Worm (Caenorhabditis elegans) whole organism, mixed stage, embryonic: ENCODE results near the gene srh-180.
A peak's percentile ranks its signal among the peaks of the same experiment; 100 is the strongest.

Experiments used
- M03D4.4 ChIP-seq: sonication (generic microtip); optimal IDR thresholded peaks from 2 replicates; lab custom pipeline; 2017; ENCODE audit warnings: mild to moderate bottlenecking, missing genetic modification characterization, missing compliant biosample characterization
- bed-3 ChIP-seq: fragments of 200-800 bp; sonication (Bioruptor generic); optimal IDR thresholded peaks from 3 replicates; lab custom pipeline; 2018; ENCODE audit warnings: mild to moderate bottlenecking, missing genetic modification characterization, moderate library complexity, missing compliant biosample characterization
- blmp-1 ChIP-seq: fragments of 150-350 bp; optimal IDR thresholded peaks from 2 replicates; lab custom pipeline; 2014; ENCODE audit warnings: missing biosample characterization, missing genetic modification characterization
- ceh-39 ChIP-seq: fragments of 150-350 bp; optimal IDR thresholded peaks from 2 replicates; lab custom pipeline; 2014; ENCODE audit warnings: missing biosample characterization, missing genetic modification characterization
- ceh-43 ChIP-seq: fragments of 200-800 bp; sonication (Bioruptor generic); optimal IDR thresholded peaks from 2 replicates; lab custom pipeline; 2018; ENCODE audit warnings: mild to moderate bottlenecking, missing genetic modification characterization, moderate library complexity, missing compliant biosample characterization
- ceh-83 ChIP-seq: fragments of 200-800 bp; sonication (Bioruptor generic); optimal IDR thresholded peaks from 2 replicates; lab custom pipeline; 2018; ENCODE audit warnings: mild to moderate bottlenecking, missing genetic modification characterization, missing compliant biosample characterization
- ces-1 ChIP-seq: fragments of 150-350 bp; optimal IDR thresholded peaks from 2 replicates; lab custom pipeline; 2014; ENCODE audit warnings: missing biosample characterization, missing genetic modification reagents, missing genetic modification characterization
- cnd-1 ChIP-seq: fragments of 200-800 bp; sonication (Bioruptor generic); optimal IDR thresholded peaks from 2 replicates; lab custom pipeline; 2018; ENCODE audit warnings: mild to moderate bottlenecking, missing genetic modification characterization, missing compliant biosample characterization
- drap-1 ChIP-seq: fragments of 200-800 bp; sonication (Bioruptor generic); optimal IDR thresholded peaks from 3 replicates; lab custom pipeline; 2018; ENCODE audit warnings: mild to moderate bottlenecking, missing genetic modification characterization, missing compliant biosample characterization
- elt-1 ChIP-seq: sonication (generic microtip); optimal IDR thresholded peaks from 2 replicates; lab custom pipeline; 2017; ENCODE audit warnings: missing genetic modification characterization, mild to moderate bottlenecking, missing compliant biosample characterization, antibody characterized with exemption, moderate library complexity, borderline replicate concordance; ENCODE audit not compliant: insufficient read depth
- elt-3 ChIP-seq: fragments of 150-350 bp; optimal IDR thresholded peaks from 2 replicates; lab custom pipeline; 2014; ENCODE audit warnings: missing biosample characterization, missing genetic modification characterization
- flh-1 ChIP-seq: fragments of 200-800 bp; sonication (Bioruptor generic); optimal IDR thresholded peaks from 2 replicates; lab custom pipeline; 2018; ENCODE audit warnings: mild to moderate bottlenecking, missing genetic modification characterization, moderate library complexity, missing compliant biosample characterization
- hlh-1 ChIP-seq: fragments of 150-350 bp; optimal IDR thresholded peaks from 2 replicates; lab custom pipeline; 2014; ENCODE audit warnings: missing biosample characterization, missing genetic modification reagents, missing genetic modification characterization
- lin-13 ChIP-seq: fragments of 150-350 bp; optimal IDR thresholded peaks from 2 replicates; lab custom pipeline; 2014; ENCODE audit warnings: missing biosample characterization, missing genetic modification characterization
- lin-32 ChIP-seq: fragments of 200-800 bp; sonication (Bioruptor generic); optimal IDR thresholded peaks from 2 replicates; lab custom pipeline; 2018; ENCODE audit warnings: mild to moderate bottlenecking, missing genetic modification characterization, missing compliant biosample characterization
- lsy-2 ChIP-seq: fragments of 150-350 bp; optimal IDR thresholded peaks from 2 replicates; lab custom pipeline; 2014; ENCODE audit warnings: missing biosample characterization, missing genetic modification characterization
- mab-5 ChIP-seq: fragments of 150-350 bp; optimal IDR thresholded peaks from 2 replicates; lab custom pipeline; 2014; ENCODE audit warnings: missing biosample characterization, missing genetic modification characterization
- mls-2 ChIP-seq: sonication (generic microtip); optimal IDR thresholded peaks from 2 replicates; lab custom pipeline; 2016; ENCODE audit warnings: mild to moderate bottlenecking, missing genetic modification characterization, moderate library complexity, missing compliant biosample characterization
- nhr-12 ChIP-seq: fragments of 150-350 bp; optimal IDR thresholded peaks from 2 replicates; lab custom pipeline; 2014; ENCODE audit warnings: missing biosample characterization, missing genetic modification characterization
- nhr-2 ChIP-seq: fragments of 150-350 bp; optimal IDR thresholded peaks from 2 replicates; lab custom pipeline; 2014; ENCODE audit warnings: missing biosample characterization, missing genetic modification characterization
- nhr-237 ChIP-seq: fragments of 150-350 bp; optimal IDR thresholded peaks from 2 replicates; lab custom pipeline; 2014; ENCODE audit warnings: missing biosample characterization, missing genetic modification characterization
- nhr-76 ChIP-seq: sonication (generic microtip); optimal IDR thresholded peaks from 2 replicates; lab custom pipeline; 2017; ENCODE audit warnings: missing biosample characterization, missing genetic modification characterization
- snpc-4 ChIP-seq: fragments of 150-350 bp; optimal IDR thresholded peaks from 2 replicates; lab custom pipeline; 2014; ENCODE audit warnings: missing biosample characterization, missing genetic modification characterization
- sptf-1 ChIP-seq: sonication (generic microtip); optimal IDR thresholded peaks from 2 replicates; lab custom pipeline; 2017; ENCODE audit warnings: mild to moderate bottlenecking, missing genetic modification characterization, moderate library complexity, missing compliant biosample characterization
- tbx-8 ChIP-seq: fragments of 200-800 bp; sonication (Bioruptor generic); optimal IDR thresholded peaks from 2 replicates; lab custom pipeline; 2018; ENCODE audit warnings: mild to moderate bottlenecking, missing genetic modification characterization, moderate library complexity, missing compliant biosample characterization
- unc-120 ChIP-seq: sonication (generic microtip); optimal IDR thresholded peaks from 2 replicates; lab custom pipeline; 2017; ENCODE audit warnings: missing genetic modification characterization, missing compliant biosample characterization; ENCODE audit not compliant: poor library complexity, severe bottlenecking
- unc-39 ChIP-seq: fragments of 150-350 bp; optimal IDR thresholded peaks from 2 replicates; lab custom pipeline; 2014; ENCODE audit warnings: missing biosample characterization, missing genetic modification characterization
- unc-62 ChIP-seq: fragments of 150-350 bp; optimal IDR thresholded peaks from 2 replicates; lab custom pipeline; 2014; ENCODE audit warnings: missing biosample characterization, missing genetic modification reagents, missing genetic modification characterization
- zip-8 ChIP-seq: fragments of 150-350 bp; optimal IDR thresholded peaks from 2 replicates; lab custom pipeline; 2014; ENCODE audit warnings: missing biosample characterization, missing genetic modification characterization
- ztf-11 ChIP-seq: fragments of 150-350 bp; optimal IDR thresholded peaks from 2 replicates; lab custom pipeline; 2014; ENCODE audit warnings: missing biosample characterization, missing genetic modification characterization

Gene srh-180

ce11 chrV:16282147-16282546, 35.2 kb upstream of the srh-180 start, which contains the start of gene F28G4.2:
F28G4.2 (minus strand) TSS chrV:16282321.
- TF ChIP-seq unc-39 (tag; lab: Kevin White, UChicago) (no peak), elt-1 (peak; percentile 63)

DNA sequence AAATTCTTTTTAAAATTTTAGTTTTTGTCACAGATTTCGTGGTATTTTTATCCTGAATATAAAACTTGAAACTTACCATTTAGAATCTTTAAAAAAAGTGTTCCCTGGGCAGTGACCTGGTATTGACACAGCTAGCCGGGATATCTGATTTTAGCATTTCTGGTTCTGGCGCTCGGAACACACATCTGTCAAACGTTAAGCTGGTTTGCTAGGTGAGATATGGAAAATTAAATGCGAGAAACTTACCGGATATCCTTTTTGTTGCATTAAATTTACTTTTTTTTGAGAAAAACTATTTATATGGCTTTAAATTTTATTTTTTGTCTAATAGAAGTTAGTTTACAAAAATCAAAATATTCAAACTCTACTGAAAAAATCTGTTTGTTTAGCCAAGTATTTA, 31.6 kb upstream of the srh-180 start, which contains the start of gene F28G4.4:
F28G4.4 (minus strand) TSS at position 101 of the 400 bp plus-strand sequence.
- TF ChIP-seq zip-8 (tag; lab: Kevin White, UChicago): no peak
- TF ChIP-seq unc-62: no peak
- no peak for TF ChIP-seq M03D4.4 (tag; lab: Kevin White, UChicago)
- no peak for TF ChIP-seq nhr-12 (tag; lab: Kevin White, UChicago)
- TF ChIP-seq snpc-4 (tag; lab: Kevin White, UChicago): no peak
- TF ChIP-seq sptf-1 (tag; lab: Kevin White, UChicago): no peak
- TF ChIP-seq elt-3 (tag; lab: Kevin White, UChicago): no peak
- no peak for TF ChIP-seq mab-5 (tag; lab: Kevin White, UChicago)
- no peak for TF ChIP-seq tbx-8 (GFP tag; lab: Kevin White, UChicago)
- TF ChIP-seq ceh-43 (GFP tag; lab: Kevin White, UChicago): no peak
- no peak for TF ChIP-seq nhr-76 (tag; lab: Kevin White, UChicago)
- no peak for TF ChIP-seq ces-1 (GFP tag; lab: Kevin White, UChicago)
- TF ChIP-seq ztf-11 (tag; lab: Kevin White, UChicago): no peak

- TF ChIP-seq mls-2 (tag; lab: Kevin White, UChicago): no peak
- no peak for TF ChIP-seq bed-3
- no peak for TF ChIP-seq ceh-43 (GFP tag; lab: Kevin White, UChicago)
- TF ChIP-seq unc-39 (tag; lab: Kevin White, UChicago): no peak
- TF ChIP-seq ztf-11 (tag; lab: Kevin White, UChicago): no peak
- TF ChIP-seq tbx-8 (GFP tag; lab: Kevin White, UChicago): no peak
- TF ChIP-seq ces-1 (GFP tag; lab: Kevin White, UChicago): no peak
- TF ChIP-seq M03D4.4 (tag; lab: Kevin White, UChicago): no peak
- TF ChIP-seq ceh-83 (GFP tag; lab: Kevin White, UChicago): no peak
- no peak for TF ChIP-seq flh-1 (GFP tag; lab: Kevin White, UChicago)
- TF ChIP-seq lin-32 (GFP tag; lab: Kevin White, UChicago): no peak
- no peak for TF ChIP-seq nhr-237 (tag; lab: Kevin White, UChicago)
- no peak for TF ChIP-seq mab-5 (tag; lab: Kevin White, UChicago)
- no peak for TF ChIP-seq lsy-2 (tag; lab: Kevin White, UChicago)
These were observed 29.7 kb upstream of the srh-180 start, which contains the start of gene F28G4.3 for ce11 chrV:16287619-16288018. F28G4.3 (minus strand) TSS chrV:16287719.

DNA sequence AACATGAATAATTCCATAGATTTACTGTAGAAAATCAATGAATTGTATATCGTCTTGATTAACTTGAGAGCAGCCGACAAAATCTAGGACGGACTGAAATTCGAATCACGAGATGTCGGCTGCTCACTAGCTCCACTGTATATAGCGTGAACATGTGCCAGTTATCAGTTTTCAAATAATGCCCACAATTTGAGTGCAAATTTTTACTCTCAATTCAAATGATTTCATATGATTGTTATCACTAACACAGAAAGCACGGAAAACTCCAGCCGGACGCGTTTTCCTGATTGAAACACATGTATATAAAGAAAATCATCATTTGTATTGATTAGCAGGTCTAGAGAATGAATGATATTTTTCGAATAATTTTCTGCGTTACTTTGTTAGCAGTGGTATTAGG, 24.9 kb upstream of the srh-180 start, which contains the start of gene oac-5:
oac-5 (plus strand) TSS at position 301 of the 400 bp plus-strand sequence.
- no peak for TF ChIP-seq blmp-1 (tag; lab: Kevin White, UChicago)
- no peak for TF ChIP-seq nhr-237 (tag; lab: Kevin White, UChicago)
- no peak for TF ChIP-seq sptf-1 (tag; lab: Kevin White, UChicago)
- no peak for TF ChIP-seq ces-1 (GFP tag; lab: Kevin White, UChicago)
- TF ChIP-seq flh-1 (GFP tag; lab: Kevin White, UChicago): no peak
- no peak for TF ChIP-seq ceh-39 (tag; lab: Kevin White, UChicago)
- no peak for TF ChIP-seq hlh-1 (tag; lab: Kevin White, UChicago)
- no peak for TF ChIP-seq snpc-4 (tag; lab: Kevin White, UChicago)
- no peak for TF ChIP-seq cnd-1
- TF ChIP-seq elt-3 (tag; lab: Kevin White, UChicago): no peak
- TF ChIP-seq unc-39 (tag; lab: Kevin White, UChicago): no peak
- no peak for TF ChIP-seq ceh-83 (GFP tag; lab: Kevin White, UChicago)
- no peak for TF ChIP-seq drap-1 (GFP tag; lab: Kevin White, UChicago)
- TF ChIP-seq lin-13 (tag; lab: Kevin White, UChicago): no peak
- TF ChIP-seq elt-1: no peak
- TF ChIP-seq M03D4.4 (tag; lab: Kevin White, UChicago): no peak
- TF ChIP-seq tbx-8 (GFP tag; lab: Kevin White, UChicago): no peak
- no peak for TF ChIP-seq mls-2 (tag; lab: Kevin White, UChicago)
- no peak for TF ChIP-seq nhr-12 (tag; lab: Kevin White, UChicago)

DNA sequence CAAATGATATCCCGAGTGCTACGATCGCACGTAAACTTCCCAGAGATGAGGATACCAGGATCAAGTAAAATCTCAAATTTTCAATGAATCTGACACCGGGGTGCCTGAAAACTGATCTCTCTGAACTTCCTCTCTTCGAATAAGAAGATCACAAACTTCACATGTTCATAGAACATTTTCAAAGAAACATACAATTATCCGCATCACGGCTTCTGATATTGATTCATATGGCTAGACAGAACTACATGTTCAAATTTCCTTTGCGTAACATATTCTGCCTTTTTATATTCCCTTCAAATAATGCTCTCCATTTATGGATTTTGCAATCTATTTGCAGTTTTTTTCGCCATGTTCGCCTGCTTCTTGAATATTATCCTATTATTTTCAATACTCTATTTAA, 20.3 kb upstream of the srh-180 start, which contains the start of gene srbc-83:
srbc-83 (plus strand) TSS at position 301 of the 400 bp plus-strand sequence.
- TF ChIP-seq ces-1 (GFP tag; lab: Kevin White, UChicago): no peak
- no peak for TF ChIP-seq unc-62
- TF ChIP-seq ceh-83 (GFP tag; lab: Kevin White, UChicago): no peak
- no peak for TF ChIP-seq bed-3
- no peak for TF ChIP-seq ceh-39 (tag; lab: Kevin White, UChicago)
- TF ChIP-seq elt-3 (tag; lab: Kevin White, UChicago): no peak
- no peak for TF ChIP-seq nhr-2 (tag; lab: Kevin White, UChicago)
- TF ChIP-seq flh-1 (GFP tag; lab: Kevin White, UChicago): no peak
- TF ChIP-seq unc-120 (tag; lab: Kevin White, UChicago): no peak
- no peak for TF ChIP-seq nhr-237 (tag; lab: Kevin White, UChicago)
- TF ChIP-seq M03D4.4 (tag; lab: Kevin White, UChicago): no peak
- no peak for TF ChIP-seq blmp-1 (tag; lab: Kevin White, UChicago)
- TF ChIP-seq unc-39 (tag; lab: Kevin White, UChicago): no peak
- TF ChIP-seq, all 35 proteins: peak for 0
